Worm (Caenorhabditis elegans): ENCODE measurements around the gene Y7A5A.9.

Y7A5A.9 gene

DNA sequence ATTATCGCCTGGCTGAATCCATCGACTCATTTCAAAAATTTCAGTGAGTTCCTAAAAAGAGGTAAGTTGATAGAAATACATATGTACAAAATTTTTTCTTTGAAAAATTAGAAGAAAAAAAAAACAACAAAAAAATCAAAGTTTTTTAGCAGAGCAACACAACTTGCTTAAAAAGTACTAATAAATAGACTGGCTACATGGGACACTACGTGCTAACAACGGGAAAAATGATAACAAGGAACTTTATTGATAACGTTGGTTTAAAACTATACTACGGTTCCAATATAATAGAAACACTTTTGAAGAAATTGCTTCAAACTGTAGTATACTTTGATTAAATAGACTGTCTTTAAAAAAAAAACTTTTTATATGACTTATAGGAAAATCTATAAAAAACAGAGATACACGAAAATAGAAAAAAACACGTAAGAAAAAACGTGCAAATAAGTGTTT is 11.6 kb downstream of the Y7A5A.9 start, which contains the start of gene acox-1.6:
TSS of gene acox-1.6 (minus strand) at position 51 of the 453 bp plus-strand sequence.
- no peak for TF ChIP-seq W03F9.2 (tag; optimal IDR thresholded peaks at IDR 0.05)
- TF ChIP-seq dao-5 (tag; optimal IDR thresholded peaks at IDR 0.05): no peak
- TF ChIP-seq him-1 (tag; optimal IDR thresholded peaks at IDR 0.05): no peak

DNA sequence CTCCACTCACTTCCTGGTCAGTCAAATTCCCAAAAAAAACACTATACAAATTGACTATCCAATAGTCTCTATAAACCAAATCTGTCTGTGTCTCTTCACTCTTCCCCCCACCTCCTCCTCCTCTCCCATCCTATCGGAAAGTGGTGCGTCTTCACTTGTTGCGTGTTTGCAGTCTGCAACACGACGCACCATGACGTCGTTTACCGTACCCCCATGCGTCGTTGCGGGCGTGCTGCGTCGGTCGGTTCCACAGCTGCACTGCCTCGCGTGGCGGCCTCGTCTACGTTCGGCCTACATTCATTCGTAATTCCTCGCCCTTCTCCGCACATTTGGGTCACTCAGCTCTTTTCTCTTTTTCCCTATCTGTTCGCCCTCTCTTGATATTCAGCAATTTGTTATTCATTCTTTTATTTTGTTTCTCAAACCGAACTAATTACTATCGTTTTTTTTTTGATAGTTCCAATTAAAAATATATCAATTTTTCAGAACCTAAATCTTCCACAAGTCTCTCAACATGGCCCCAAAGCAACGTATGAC is 14.2 kb downstream of the Y7A5A.9 start, which contains the start of gene serp-1.1:
TSS of gene serp-1.1 (plus strand) at position 487 of the 537 bp plus-strand sequence.
- peak; percentile 91 for TF ChIP-seq W03F9.2 (tag; optimal IDR thresholded peaks at IDR 0.05)
- peak; percentile 92 for TF ChIP-seq dao-5 (tag; optimal IDR thresholded peaks at IDR 0.05)
- peak; percentile 95 for TF ChIP-seq him-1 (tag; optimal IDR thresholded peaks at IDR 0.05)

DNA sequence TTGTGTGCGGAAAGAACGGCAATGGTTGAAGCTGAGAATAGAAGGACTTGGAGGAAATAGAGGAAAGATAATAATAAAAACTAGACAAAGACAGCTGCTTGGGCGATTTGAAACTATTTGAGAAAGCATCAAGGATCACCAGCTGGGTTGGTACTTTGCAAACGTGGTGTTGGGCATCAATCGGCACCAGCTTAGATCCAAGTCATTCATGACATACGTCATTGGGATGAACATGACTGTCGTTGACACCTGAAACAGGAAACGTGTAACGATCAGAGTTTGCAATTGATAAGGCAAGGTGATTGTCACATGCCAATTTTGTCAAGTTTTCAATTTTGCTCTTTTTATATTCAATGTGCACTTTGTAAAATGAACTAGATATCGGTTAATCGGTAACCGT is 15.5 kb downstream of the Y7A5A.9 start:
- TF ChIP-seq dao-5 (tag; optimal IDR thresholded peaks at IDR 0.05) (no peak), him-1 (tag; optimal IDR thresholded peaks at IDR 0.05) (no peak), W03F9.2 (tag; optimal IDR thresholded peaks at IDR 0.05) (no peak)

DNA sequence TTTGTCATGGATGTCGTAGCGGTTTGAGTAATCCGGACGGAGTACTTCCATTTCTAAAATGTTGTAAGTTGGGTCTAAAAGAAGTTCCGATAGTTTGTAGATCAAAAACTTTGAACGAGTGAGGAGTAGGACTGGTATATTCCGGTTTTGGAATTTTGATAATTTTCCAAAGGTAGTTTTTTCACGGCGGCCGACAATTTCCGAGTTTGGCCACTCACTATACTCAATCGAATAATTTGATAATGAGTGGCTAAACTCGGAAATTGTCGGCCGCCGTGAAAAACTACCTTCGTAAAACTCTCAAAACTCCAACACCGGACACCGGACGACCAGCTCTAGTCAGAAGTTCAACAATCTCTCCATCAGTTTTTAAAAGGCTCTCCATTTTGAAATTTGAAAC is 17.4 kb downstream of the Y7A5A.9 start:
- no peak for TF ChIP-seq W03F9.2 (tag; optimal IDR thresholded peaks at IDR 0.05)

DNA sequence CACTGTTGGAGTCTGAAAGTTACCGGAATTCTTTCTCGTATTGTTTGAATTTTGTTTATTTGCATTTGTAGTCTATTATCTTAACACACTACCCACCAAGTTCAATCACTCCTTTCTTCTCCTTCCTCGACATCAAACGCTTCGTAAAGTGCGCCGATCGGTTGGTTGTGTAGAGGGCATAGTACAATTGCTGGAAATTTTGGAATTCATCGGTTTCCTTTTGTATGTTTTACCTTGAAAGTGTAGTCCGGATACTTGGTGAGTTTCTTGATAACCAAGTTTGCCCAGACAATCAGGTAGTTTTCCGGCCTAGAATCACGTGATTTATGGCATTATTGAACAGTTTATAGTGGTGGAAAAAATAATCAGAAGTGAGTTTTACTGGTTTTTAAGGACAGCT is 19.6 kb downstream of the Y7A5A.9 start:
- TF ChIP-seq W03F9.2 (tag; optimal IDR thresholded peaks at IDR 0.05) (no peak), dao-5 (tag; optimal IDR thresholded peaks at IDR 0.05) (no peak), him-1 (tag; optimal IDR thresholded peaks at IDR 0.05) (no peak)

DNA sequence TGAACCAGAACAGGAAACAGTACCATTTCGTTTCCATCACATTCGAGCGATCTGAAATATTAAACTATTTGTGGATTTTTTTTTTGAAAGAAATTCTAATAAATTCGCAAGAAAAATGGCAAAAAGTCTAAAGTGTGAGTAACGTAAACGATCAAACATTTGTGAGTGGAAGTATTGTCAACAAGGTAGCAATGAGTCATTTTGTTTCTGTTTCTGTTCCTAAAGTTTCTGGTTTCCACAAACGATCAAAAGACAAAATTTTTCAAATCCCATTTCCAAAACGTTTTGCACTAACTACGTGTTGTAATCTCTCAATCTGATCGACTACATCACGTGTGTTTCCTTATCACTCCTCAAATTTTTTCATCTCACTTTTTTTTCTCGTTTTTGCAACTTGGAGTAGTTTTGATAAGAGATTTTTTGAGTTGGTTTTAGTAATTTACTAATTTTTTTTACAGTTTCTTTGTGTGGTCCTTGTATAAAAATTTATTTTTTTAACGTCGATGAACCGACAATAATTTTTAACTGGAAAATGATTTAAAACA is 20.6 kb downstream of the Y7A5A.9 start, which contains the start of gene F59F4.3:
TSS of gene F59F4.3 (minus strand) at position 51 of the 545 bp plus-strand sequence.
- no peak for TF ChIP-seq him-1 (tag; optimal IDR thresholded peaks at IDR 0.05)
- no peak for TF ChIP-seq W03F9.2 (tag; optimal IDR thresholded peaks at IDR 0.05)
- TF ChIP-seq dao-5 (tag; optimal IDR thresholded peaks at IDR 0.05): no peak

DNA sequence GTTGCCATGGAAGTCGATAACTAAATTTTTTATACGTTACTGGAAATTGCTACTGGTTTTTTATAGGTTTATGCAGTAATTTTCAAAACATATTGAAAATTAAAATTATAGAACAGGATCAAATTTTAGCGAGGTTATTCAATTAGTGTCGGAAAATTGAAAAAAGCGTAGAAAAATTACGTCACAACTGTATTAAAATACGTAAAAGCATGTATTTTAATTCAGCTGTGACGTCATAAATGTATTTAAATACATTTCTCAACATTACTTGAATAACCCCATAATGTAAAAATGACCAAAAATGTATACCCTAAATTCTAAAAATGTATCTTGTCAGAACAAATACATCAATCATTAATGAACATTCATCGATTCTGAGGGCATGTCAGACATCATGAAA is 21.9 kb downstream of the Y7A5A.9 start:
- TF ChIP-seq him-1 (tag; optimal IDR thresholded peaks at IDR 0.05) (no peak), W03F9.2 (tag; optimal IDR thresholded peaks at IDR 0.05) (no peak), dao-5 (tag; optimal IDR thresholded peaks at IDR 0.05) (no peak)

DNA sequence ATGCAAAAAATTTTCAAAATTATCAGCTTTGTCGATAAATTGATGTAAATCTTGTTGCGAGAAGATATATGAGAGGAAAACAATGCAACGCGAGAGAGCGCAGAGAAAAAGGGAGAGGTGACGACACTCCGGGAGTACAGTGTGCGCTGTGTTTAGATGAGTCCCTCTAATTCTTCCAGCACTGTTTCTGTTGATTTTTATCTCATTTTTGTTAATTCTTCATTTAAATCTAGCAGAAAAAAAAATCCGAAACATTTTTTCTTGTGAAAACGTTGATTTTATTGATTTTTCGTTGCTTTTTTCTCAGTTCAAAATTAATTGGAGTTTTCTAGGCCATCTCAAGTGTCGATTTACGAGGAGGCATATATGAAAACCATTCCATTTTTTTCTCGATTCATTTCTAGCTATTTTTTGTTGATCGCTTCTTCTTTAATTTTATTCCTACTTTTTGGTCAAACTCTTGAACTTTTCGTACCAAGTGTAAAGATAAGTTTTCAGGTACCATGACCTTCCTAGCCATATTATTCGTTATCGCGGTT is 22.5 kb downstream of the Y7A5A.9 start, which contains the start of gene acl-1:
TSS of gene acl-1 (plus strand) at position 489 of the 539 bp plus-strand sequence.
- peak; percentile 62 for TF ChIP-seq him-1 (tag; optimal IDR thresholded peaks at IDR 0.05)
- TF ChIP-seq dao-5 (tag; optimal IDR thresholded peaks at IDR 0.05): no peak
- TF ChIP-seq W03F9.2 (tag; optimal IDR thresholded peaks at IDR 0.05): peak; percentile 11

DNA sequence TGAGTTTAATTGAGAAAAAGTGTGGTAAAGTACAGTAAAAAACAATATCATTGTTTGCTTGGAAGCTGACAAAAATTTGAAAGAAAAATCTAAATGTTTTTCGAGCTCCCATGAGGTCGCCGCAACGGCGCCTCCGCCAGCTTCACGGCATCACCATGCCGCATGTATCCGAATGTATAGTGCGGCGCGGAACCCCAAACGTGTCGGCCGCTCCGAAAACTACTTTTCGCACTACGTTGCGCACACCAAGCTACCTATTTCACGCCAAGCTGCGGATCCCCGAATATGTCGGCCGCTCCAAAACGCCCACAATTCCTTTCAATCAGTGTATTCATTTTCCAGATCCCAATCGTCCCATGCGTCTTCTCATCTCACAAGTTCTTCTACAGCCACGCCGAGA is 24.0 kb downstream of the Y7A5A.9 start:
- TF ChIP-seq W03F9.2 (tag; optimal IDR thresholded peaks at IDR 0.05): no peak
- TF ChIP-seq him-1 (tag; optimal IDR thresholded peaks at IDR 0.05): no peak
- no peak for TF ChIP-seq dao-5 (tag; optimal IDR thresholded peaks at IDR 0.05)

DNA sequence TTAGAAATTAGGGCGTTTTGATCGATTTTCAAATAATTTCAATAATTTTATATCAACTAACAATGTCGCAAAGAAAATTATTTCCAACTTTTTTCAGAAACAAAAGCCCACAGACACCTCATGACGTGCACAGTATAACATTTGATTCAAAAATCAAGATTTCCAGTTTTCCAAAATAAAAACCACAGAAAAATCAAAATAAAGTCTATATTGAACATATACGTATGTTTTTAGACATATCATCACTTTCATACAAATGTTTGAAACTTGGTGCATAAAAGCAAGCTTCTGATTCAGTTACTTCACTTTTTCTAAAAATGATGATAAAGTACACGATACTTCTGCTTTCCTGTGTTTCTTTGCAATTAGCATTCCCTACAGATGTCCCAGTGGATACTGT is 29.9 kb downstream of the Y7A5A.9 start, which contains the start of gene F53H4.2:
TSS of gene F53H4.2 (plus strand) at position 301 of the 400 bp plus-strand sequence.
- no peak for TF ChIP-seq him-1 (tag; optimal IDR thresholded peaks at IDR 0.05)
- TF ChIP-seq dao-5 (tag; optimal IDR thresholded peaks at IDR 0.05): no peak
- no peak for TF ChIP-seq W03F9.2 (tag; optimal IDR thresholded peaks at IDR 0.05)

DNA sequence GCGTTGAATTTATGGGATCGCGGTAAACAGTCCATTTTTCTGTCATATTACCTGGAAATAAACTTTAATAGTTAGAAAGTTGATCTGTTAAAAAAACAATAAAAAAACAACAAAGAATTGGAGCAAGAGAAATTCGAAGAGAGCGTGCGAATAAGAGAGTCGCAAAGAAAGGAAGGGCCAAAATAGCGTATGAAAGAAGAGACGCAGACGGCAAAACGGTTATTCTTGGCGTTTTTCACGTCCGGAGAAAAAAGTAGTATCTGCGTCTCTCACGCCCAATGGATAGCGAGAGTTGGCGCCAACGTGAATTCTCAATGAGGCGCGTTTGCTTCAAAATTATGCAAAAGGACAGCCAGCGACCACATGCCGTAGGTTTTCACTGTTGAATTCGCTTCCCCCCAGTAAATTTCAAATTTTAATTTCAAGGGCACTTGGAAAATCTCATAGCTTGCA is 33.6 kb downstream of the Y7A5A.9 start, which contains the start of gene F53H4.6:
TSS of gene F53H4.6 (minus strand) at position 51 of the 453 bp plus-strand sequence.
- no peak for TF ChIP-seq W03F9.2 (tag; optimal IDR thresholded peaks at IDR 0.05)

DNA sequence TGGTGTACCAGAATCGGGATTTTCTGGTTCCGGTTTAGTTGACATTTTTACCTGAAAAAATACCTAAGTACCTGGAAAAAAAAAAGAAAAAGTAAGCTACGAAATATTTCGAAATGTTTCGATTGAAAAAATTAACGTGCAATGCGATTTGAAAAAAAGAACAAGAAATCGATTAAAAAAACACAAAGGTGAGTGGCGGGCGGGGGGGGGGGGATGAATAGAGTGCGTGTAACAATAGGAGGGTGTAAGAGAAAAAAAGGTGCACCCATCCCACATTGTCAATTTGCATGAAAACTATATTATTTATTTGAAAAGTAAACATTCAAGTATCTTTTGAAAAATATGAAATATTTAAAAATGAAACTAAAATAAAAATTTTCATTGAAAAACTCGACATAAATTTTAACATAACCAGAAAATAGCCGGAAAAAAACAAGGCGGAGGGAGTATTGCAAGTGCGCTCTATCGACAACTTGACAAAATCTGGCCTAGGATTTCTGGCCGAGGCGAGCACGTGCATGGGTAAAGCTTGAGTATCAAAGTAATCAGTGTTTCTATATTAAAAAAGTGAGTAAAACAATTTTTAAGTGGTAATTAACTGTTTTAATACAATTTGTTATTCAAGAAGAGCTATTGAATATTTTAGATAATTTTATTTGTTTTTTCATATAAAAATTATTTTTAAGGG is 39.0 kb downstream of the Y7A5A.9 start, which contains the start of the genes csb-1 and F53H4.4:
TSS of gene csb-1 (minus strand) at position 51 of the 688 bp plus-strand sequence.
TSS of gene F53H4.4 (plus strand) at position 520 of the 688 bp plus-strand sequence.
- TF ChIP-seq him-1 (tag; optimal IDR thresholded peaks at IDR 0.05) (no peak), dao-5 (tag; optimal IDR thresholded peaks at IDR 0.05) (no peak), W03F9.2 (tag; optimal IDR thresholded peaks at IDR 0.05) (peak; percentile 76)

DNA sequence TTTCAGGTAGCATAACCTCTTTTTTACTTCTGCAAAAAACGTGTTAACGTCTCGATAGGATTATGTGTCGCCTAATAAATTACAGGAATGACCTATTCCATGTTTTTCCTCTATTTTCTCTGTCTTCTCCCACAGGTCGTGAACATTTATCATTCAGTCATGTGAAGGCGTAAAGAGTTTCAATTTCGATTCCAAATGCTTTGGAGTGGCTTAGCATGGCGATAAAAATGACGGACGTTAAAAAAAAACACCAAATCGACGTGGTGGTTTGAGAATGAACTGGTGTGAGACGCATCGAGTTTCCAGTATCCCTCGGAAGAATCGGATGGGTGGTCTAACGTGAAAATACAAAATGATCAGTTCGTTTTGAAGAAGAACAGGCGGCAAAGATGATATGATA is 42.6 kb downstream of the Y7A5A.9 start:
- TF ChIP-seq him-1 (tag; optimal IDR thresholded peaks at IDR 0.05) (no peak), W03F9.2 (tag; optimal IDR thresholded peaks at IDR 0.05) (no peak), dao-5 (tag; optimal IDR thresholded peaks at IDR 0.05) (no peak)

DNA sequence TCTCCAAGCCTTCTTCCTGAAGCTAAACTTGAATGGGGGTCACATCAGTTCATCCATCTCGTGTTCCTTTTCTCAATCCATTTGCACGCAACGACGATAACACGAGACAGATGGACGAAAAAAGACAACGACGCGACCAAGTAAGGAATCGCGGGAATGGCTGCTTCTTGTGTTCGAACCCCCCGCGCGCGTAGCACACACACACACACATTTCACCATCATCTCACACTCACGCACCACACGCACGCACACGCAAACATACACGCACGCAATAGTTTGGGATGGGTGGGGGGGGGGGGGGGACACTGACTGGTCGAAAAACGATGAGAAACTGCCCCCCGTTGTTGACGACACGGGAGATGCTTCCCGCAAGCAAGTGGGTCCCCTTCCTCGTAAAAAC is 50.0 kb downstream of the Y7A5A.9 start:
- TF ChIP-seq W03F9.2 (tag; optimal IDR thresholded peaks at IDR 0.05): no peak
- TF ChIP-seq him-1 (tag; optimal IDR thresholded peaks at IDR 0.05): no peak
- no peak for TF ChIP-seq dao-5 (tag; optimal IDR thresholded peaks at IDR 0.05)
